Fruit fly (Drosophila melanogaster): ENCODE results near the gene CG31789.

CG31789 gene

dm6 chr2L:18625470-18625869 lies 19.7 kb downstream of the CG31789 start (continued):
- peak; percentile 9 for TF ChIP-seq HHEX (GFP tag; optimal IDR thresholded peaks at IDR 0.05)
- TF ChIP-seq sens-2 (GFP tag; IDR thresholded peaks at IDR 0.05), result peak; percentile 8; the same call in 1 of the 2 replicates
- TF ChIP-seq CG7556 (GFP tag; optimal IDR thresholded peaks at IDR 0.05), result peak; percentile 9
- no peak for TF ChIP-seq nom (GFP tag; optimal IDR thresholded peaks at IDR 0.05)
- TF ChIP-seq Side (GFP tag; optimal IDR thresholded peaks at IDR 0.05), result peak; percentile 14
- TF ChIP-seq dmrt11E (tag; optimal IDR thresholded peaks at IDR 0.05), result peak; percentile 49
- TF ChIP-seq cwo (GFP tag; optimal IDR thresholded peaks at IDR 0.05), result peak; percentile 25
- 0 out of 3 replicates have a peak, but pooled peaks have one; percentile 7 for TF ChIP-seq CG11456 (GFP tag; IDR thresholded peaks at IDR 0.05)
- no peak for TF ChIP-seq CG11695 (GFP tag; IDR thresholded peaks at IDR 0.05)
- TF ChIP-seq CG14441 (GFP tag; IDR thresholded peaks at IDR 0.05), result no peak
- no peak for TF ChIP-seq sima (GFP tag; optimal IDR thresholded peaks at IDR 0.05)
- peak; percentile 22; the same call in 1 of the 2 replicates for TF ChIP-seq CG31441 (GFP tag; IDR thresholded peaks at IDR 0.05)
- TF ChIP-seq CG9727 (GFP tag; optimal IDR thresholded peaks at IDR 0.05), result peak; percentile 35
- TF ChIP-seq sqz (GFP tag; optimal IDR thresholded peaks at IDR 0.05), result peak; percentile 38
- peak; percentile 21 for TF ChIP-seq CG11398 (GFP tag; optimal IDR thresholded peaks at IDR 0.05)
- peak; percentile 50 for TF ChIP-seq wek (GFP tag; optimal IDR thresholded peaks at IDR 0.05)
- peak; percentile 24 for TF ChIP-seq bab2 (GFP tag; optimal IDR thresholded peaks at IDR 0.05)
- peak; percentile 16; the same call in 1 of the 2 replicates for TF ChIP-seq Xrp1 (GFP tag; IDR thresholded peaks at IDR 0.05)
- peak; percentile 54 for TF ChIP-seq ac (GFP tag; optimal IDR thresholded peaks at IDR 0.05)
- no peak for TF ChIP-seq CG7357 (GFP tag; IDR thresholded peaks at IDR 0.05)
- TF ChIP-seq Sry-δ (GFP tag; optimal IDR thresholded peaks at IDR 0.05), result no peak
- 0 out of 3 replicates have a peak, but pooled peaks have one; percentile 14 for TF ChIP-seq otp (GFP tag; IDR thresholded peaks at IDR 0.05)
- TF ChIP-seq CG15479 (GFP tag; optimal IDR thresholded peaks at IDR 0.05), result peak; percentile 52
- peak; percentile 51 for TF ChIP-seq caup (GFP tag; optimal IDR thresholded peaks at IDR 0.05; ENCODE audit: severe bottlenecking)
- no peak for TF ChIP-seq esg (GFP tag; conservative IDR thresholded peaks at IDR 0.05)
- peak; percentile 27 for TF ChIP-seq CG10209 (GFP tag; optimal IDR thresholded peaks at IDR 0.05)
- TF ChIP-seq twi (tag; optimal IDR thresholded peaks at IDR 0.05), result peak; percentile 82
- no peak for TF ChIP-seq Hr39 (optimal IDR thresholded peaks at IDR 0.05)
- TF ChIP-seq Oli (tag; optimal IDR thresholded peaks at IDR 0.05), result no peak
- no peak for TF ChIP-seq CG17829 (tag; optimal IDR thresholded peaks at IDR 0.05)
- no peak for TF ChIP-seq CG9609 (GFP tag; optimal IDR thresholded peaks at IDR 0.05)
- peak; percentile 37 for TF ChIP-seq CG6813 (GFP tag; optimal IDR thresholded peaks at IDR 0.05)
- TF ChIP-seq eve (GFP tag; optimal IDR thresholded peaks at IDR 0.05), result peak in 1 of 2 experiments; percentile 32
- no peak for TF ChIP-seq CG8290 (GFP tag; optimal IDR thresholded peaks at IDR 0.05)
- peak; percentile 30 to 65 for TF ChIP-seq CG8290 (tag; optimal IDR thresholded peaks at IDR 0.05)
- TF ChIP-seq trem (tag; optimal IDR thresholded peaks at IDR 0.05), result no peak
- TF ChIP-seq CG33557 (GFP tag; optimal IDR thresholded peaks at IDR 0.05), result peak; percentile 48
- no peak for TF ChIP-seq kah (GFP tag; optimal IDR thresholded peaks at IDR 0.05)
- TF ChIP-seq ash1 (GFP tag; optimal IDR thresholded peaks at IDR 0.05), result no peak
- no peak for TF ChIP-seq nmo (GFP tag; optimal IDR thresholded peaks at IDR 0.05)
- TF ChIP-seq CG31365 (tag; optimal IDR thresholded peaks at IDR 0.05), result peak; percentile 1
- TF ChIP-seq CG11696 (GFP tag; IDR thresholded peaks at IDR 0.05), result no peak
- no peak for TF ChIP-seq Dbx (GFP tag; IDR thresholded peaks at IDR 0.05)
